Worm (Caenorhabditis elegans) whole organism, mixed stage, embryonic: ENCODE results near the gene mam-7.

ENCODE experiments used
- bed-3 ChIP-seq: fragments of 200-800 bp; sonication (Bioruptor generic); optimal IDR thresholded peaks from 3 replicates; lab custom pipeline; 2018; ENCODE audit warnings: mild to moderate bottlenecking, missing genetic modification characterization, moderate library complexity, missing compliant biosample characterization
- blmp-1 ChIP-seq: fragments of 150-350 bp; optimal IDR thresholded peaks from 2 replicates; lab custom pipeline; 2014; ENCODE audit warnings: missing biosample characterization, missing genetic modification characterization
- ceh-39 ChIP-seq: fragments of 150-350 bp; optimal IDR thresholded peaks from 2 replicates; lab custom pipeline; 2014; ENCODE audit warnings: missing biosample characterization, missing genetic modification characterization
- ceh-83 ChIP-seq: fragments of 200-800 bp; sonication (Bioruptor generic); optimal IDR thresholded peaks from 2 replicates; lab custom pipeline; 2018; ENCODE audit warnings: mild to moderate bottlenecking, missing genetic modification characterization, missing compliant biosample characterization
- cnd-1 ChIP-seq: fragments of 200-800 bp; sonication (Bioruptor generic); optimal IDR thresholded peaks from 2 replicates; lab custom pipeline; 2018; ENCODE audit warnings: mild to moderate bottlenecking, missing genetic modification characterization, missing compliant biosample characterization
- drap-1 ChIP-seq: fragments of 200-800 bp; sonication (Bioruptor generic); optimal IDR thresholded peaks from 3 replicates; lab custom pipeline; 2018; ENCODE audit warnings: mild to moderate bottlenecking, missing genetic modification characterization, missing compliant biosample characterization
- elt-1 ChIP-seq: sonication (generic microtip); optimal IDR thresholded peaks from 2 replicates; lab custom pipeline; 2017; ENCODE audit warnings: missing genetic modification characterization, mild to moderate bottlenecking, missing compliant biosample characterization, antibody characterized with exemption, moderate library complexity, borderline replicate concordance; ENCODE audit not compliant: insufficient read depth
- elt-3 ChIP-seq: fragments of 150-350 bp; optimal IDR thresholded peaks from 2 replicates; lab custom pipeline; 2014; ENCODE audit warnings: missing biosample characterization, missing genetic modification characterization
- flh-1 ChIP-seq: fragments of 200-800 bp; sonication (Bioruptor generic); optimal IDR thresholded peaks from 2 replicates; lab custom pipeline; 2018; ENCODE audit warnings: mild to moderate bottlenecking, missing genetic modification characterization, moderate library complexity, missing compliant biosample characterization
- ham-2 ChIP-seq: fragments of 200-800 bp; sonication (Bioruptor generic); optimal IDR thresholded peaks from 2 replicates; lab custom pipeline; 2018; ENCODE audit warnings: mild to moderate bottlenecking, missing genetic modification characterization, missing compliant biosample characterization
- hlh-1 ChIP-seq: fragments of 150-350 bp; optimal IDR thresholded peaks from 2 replicates; lab custom pipeline; 2014; ENCODE audit warnings: missing biosample characterization, missing genetic modification reagents, missing genetic modification characterization
- lin-13 ChIP-seq: fragments of 150-350 bp; optimal IDR thresholded peaks from 2 replicates; lab custom pipeline; 2014; ENCODE audit warnings: missing biosample characterization, missing genetic modification characterization
- mls-2 ChIP-seq: sonication (generic microtip); optimal IDR thresholded peaks from 2 replicates; lab custom pipeline; 2016; ENCODE audit warnings: mild to moderate bottlenecking, missing genetic modification characterization, moderate library complexity, missing compliant biosample characterization
- nhr-12 ChIP-seq: fragments of 150-350 bp; optimal IDR thresholded peaks from 2 replicates; lab custom pipeline; 2014; ENCODE audit warnings: missing biosample characterization, missing genetic modification characterization
- nhr-237 ChIP-seq: fragments of 150-350 bp; optimal IDR thresholded peaks from 2 replicates; lab custom pipeline; 2014; ENCODE audit warnings: missing biosample characterization, missing genetic modification characterization
- nhr-28 ChIP-seq: fragments of 150-350 bp; optimal IDR thresholded peaks from 2 replicates; lab custom pipeline; 2014; ENCODE audit warnings: missing biosample characterization, missing genetic modification characterization
- nhr-76 ChIP-seq: sonication (generic microtip); optimal IDR thresholded peaks from 2 replicates; lab custom pipeline; 2017; ENCODE audit warnings: missing biosample characterization, missing genetic modification characterization
- pha-4 ChIP-seq: fragments of 150-350 bp; optimal IDR thresholded peaks from 2 replicates; lab custom pipeline; 2018; ENCODE audit warnings: missing biosample characterization, missing genetic modification reagents, missing genetic modification characterization
- sem-2 ChIP-seq: fragments of 200-800 bp; sonication (Bioruptor generic); optimal IDR thresholded peaks from 2 replicates; lab custom pipeline; 2018; ENCODE audit warnings: mild to moderate bottlenecking, missing genetic modification characterization, missing compliant biosample characterization
- snpc-4 ChIP-seq: fragments of 150-350 bp; optimal IDR thresholded peaks from 2 replicates; lab custom pipeline; 2014; ENCODE audit warnings: missing biosample characterization, missing genetic modification characterization
- sptf-1 ChIP-seq: sonication (generic microtip); optimal IDR thresholded peaks from 2 replicates; lab custom pipeline; 2017; ENCODE audit warnings: mild to moderate bottlenecking, missing genetic modification characterization, moderate library complexity, missing compliant biosample characterization
- tbx-8 ChIP-seq: fragments of 200-800 bp; sonication (Bioruptor generic); optimal IDR thresholded peaks from 2 replicates; lab custom pipeline; 2018; ENCODE audit warnings: mild to moderate bottlenecking, missing genetic modification characterization, moderate library complexity, missing compliant biosample characterization
- unc-120 ChIP-seq: sonication (generic microtip); optimal IDR thresholded peaks from 2 replicates; lab custom pipeline; 2017; ENCODE audit warnings: missing genetic modification characterization, missing compliant biosample characterization; ENCODE audit not compliant: poor library complexity, severe bottlenecking
- unc-39 ChIP-seq: fragments of 150-350 bp; optimal IDR thresholded peaks from 2 replicates; lab custom pipeline; 2014; ENCODE audit warnings: missing biosample characterization, missing genetic modification characterization
- unc-62 ChIP-seq: fragments of 150-350 bp; optimal IDR thresholded peaks from 2 replicates; lab custom pipeline; 2014; ENCODE audit warnings: missing biosample characterization, missing genetic modification reagents, missing genetic modification characterization
- zip-8 ChIP-seq: fragments of 150-350 bp; optimal IDR thresholded peaks from 2 replicates; lab custom pipeline; 2014; ENCODE audit warnings: missing biosample characterization, missing genetic modification characterization
- ztf-11 ChIP-seq: fragments of 150-350 bp; optimal IDR thresholded peaks from 2 replicates; lab custom pipeline; 2014; ENCODE audit warnings: missing biosample characterization, missing genetic modification characterization

mam-7 gene

ce11 chrIII:9930406-9930805, 37.5 kb downstream of the mam-7 start:
- no peak for TF ChIP-seq blmp-1 (tag; lab: Kevin White, UChicago)
- TF ChIP-seq unc-120 (tag; lab: Kevin White, UChicago) = no peak
- no peak for TF ChIP-seq nhr-28 (tag; lab: Kevin White, UChicago)
- no peak for TF ChIP-seq nhr-76 (tag; lab: Kevin White, UChicago)
- TF ChIP-seq cnd-1 (tag; lab: Kevin White, UChicago) = no peak
- TF ChIP-seq bed-3 = no peak
- TF ChIP-seq sem-2 = no peak
- no peak for TF ChIP-seq elt-1 (tag; lab: Kevin White, UChicago)
- TF ChIP-seq elt-3 = no peak
- TF ChIP-seq flh-1 = no peak
- no peak for TF ChIP-seq zip-8 (tag; lab: Kevin White, UChicago)
- no peak for TF ChIP-seq nhr-237
- TF ChIP-seq mls-2 (tag; lab: Kevin White, UChicago) = no peak
- TF ChIP-seq unc-62 (GFP tag; lab: Kevin White, UChicago) = no peak
- no peak for TF ChIP-seq lin-13 (tag; lab: Kevin White, UChicago)
- TF ChIP-seq, all 35 proteins: peak for 0

ce11 chrIII:9932091-9932490, 39.1 kb downstream of the mam-7 start, which contains the start of gene dec-7:
dec-7 (plus strand) TSS chrIII:9932398.
- TF ChIP-seq snpc-4 (no peak), unc-120 (tag; lab: Kevin White, UChicago) (no peak), drap-1 (GFP tag; lab: Kevin White, UChicago) (no peak), elt-3 (no peak), pha-4 (tag; lab: Kevin White, UChicago) (no peak), zip-8 (tag; lab: Kevin White, UChicago) (no peak), sem-2 (no peak), ham-2 (GFP tag; lab: Kevin White, UChicago) (no peak), ceh-83 (GFP tag; lab: Kevin White, UChicago) (no peak), unc-62 (GFP tag; lab: Kevin White, UChicago) (no peak)

ce11 chrIII:9941020-9941674, 48.2 kb downstream of the mam-7 start, which contains the start of the genes K03H1.9 and K03H1.12:
K03H1.9 (minus strand) TSS chrIII:9941490.
K03H1.12 (plus strand) TSS chrIII:9941624.
- no peak for TF ChIP-seq pha-4 (tag; lab: Kevin White, UChicago)
- no peak for TF ChIP-seq nhr-28 (tag; lab: Kevin White, UChicago)

- TF ChIP-seq bed-3 (no peak), hlh-1 (tag; lab: Kevin White, UChicago) (no peak), pha-4 (tag; lab: Kevin White, UChicago) (no peak), flh-1 (no peak), ztf-11 (tag; lab: Kevin White, UChicago) (no peak), ceh-39 (no peak), sptf-1 (tag; lab: Kevin White, UChicago) (no peak), nhr-12 (no peak), zip-8 (tag; lab: Kevin White, UChicago) (no peak), snpc-4 (no peak)
- TF ChIP-seq, all 35 proteins: peak for 0
Observed at ce11 chrIII:9944723-9945122, 51.8 kb downstream of the mam-7 start, which contains the start of gene gln-2. gln-2 (minus strand) TSS chrIII:9944823.

ce11 chrIII:9946806-9947419, 54.0 kb downstream of the mam-7 start, which contains the start of gene K03H1.7:
K03H1.7 (plus strand) TSS chrIII:9947405.
- TF ChIP-seq unc-39 (tag; lab: Kevin White, UChicago) (no peak), tbx-8 (GFP tag; lab: Kevin White, UChicago) (no peak), nhr-28 (tag; lab: Kevin White, UChicago) (no peak)
